Worm (Caenorhabditis elegans): ENCODE results near the gene srap-1.

- TF ChIP-seq fkh-10 (GFP tag; optimal IDR thresholded peaks at IDR 0.05): no peak
- TF ChIP-seq nhr-28 (tag; optimal IDR thresholded peaks at IDR 0.05): no peak
- no peak for TF ChIP-seq F49E8.2 (tag; optimal IDR thresholded peaks at IDR 0.05; ENCODE audit: borderline replicate concordance)
- no peak for TF ChIP-seq daf-19 (GFP tag; conservative IDR thresholded peaks at IDR 0.05)
- TF ChIP-seq cey-2 (tag; optimal IDR thresholded peaks at IDR 0.05; ENCODE audit: borderline replicate concordance, insufficient read depth): no peak
- TF ChIP-seq nhr-25 (tag; optimal IDR thresholded peaks at IDR 0.05; ENCODE audit: borderline replicate concordance, insufficient read depth): no peak
- no peak for TF ChIP-seq nhr-11 (tag; optimal IDR thresholded peaks at IDR 0.05)
- TF ChIP-seq unc-130 (GFP tag; optimal IDR thresholded peaks at IDR 0.05): no peak
- no peak for TF ChIP-seq dpl-1 (GFP tag; optimal IDR thresholded peaks at IDR 0.05)
- TF ChIP-seq egl-27 (tag; optimal IDR thresholded peaks at IDR 0.05): no peak
These were observed 1.7 kb downstream of the srap-1 start for ce11 chrII:11204731-11205130.
